Fruit fly (Drosophila melanogaster) whole organism, embryonic: ENCODE data around the gene Bili.

Source experiments
- CG10462 ChIP-seq: fragments of 200-800 bp; sonication (Bioruptor generic); optimal IDR thresholded peaks from 2 replicates; lab custom pipeline; 2016; ENCODE audit warnings: missing biosample characterization, missing genetic modification characterization
- CG10654 ChIP-seq: fragments of 200-800 bp; sonication (Bioruptor generic); optimal IDR thresholded peaks from 2 replicates; lab custom pipeline; 2016; ENCODE audit warnings: missing biosample characterization, missing genetic modification characterization
- CG11456 ChIP-seq: fragments of 200-800 bp; sonication (Bioruptor generic); IDR thresholded peaks from 3 replicates; pipeline ENCODE4 v1.3.6; 2022; ENCODE audit warnings: missing biosample characterization, missing genetic modification characterization
- CG11695 ChIP-seq: fragments of 200-800 bp; sonication (Bioruptor generic); IDR thresholded peaks from 3 replicates; pipeline ENCODE4 v1.3.6; 2022; ENCODE audit warnings: missing biosample characterization, missing genetic modification characterization
- CG12155 ChIP-seq: fragments of 200-800 bp; sonication (Bioruptor generic); optimal IDR thresholded peaks from 3 replicates; lab custom pipeline; 2016; ENCODE audit warnings: missing biosample characterization, missing genetic modification characterization
- CG15479 ChIP-seq: fragments of 200-800 bp; sonication (Bioruptor generic); optimal IDR thresholded peaks from 3 replicates; lab custom pipeline; 2019; ENCODE audit warnings: missing biosample characterization, mild to moderate bottlenecking, missing genetic modification characterization, moderate library complexity
- CG3163 ChIP-seq: fragments of 200-800 bp; sonication (Bioruptor generic); optimal IDR thresholded peaks from 3 replicates; lab custom pipeline; 2016; ENCODE audit warnings: missing biosample characterization, missing genetic modification characterization
- CG34224 ChIP-seq: fragments of 200-800 bp; sonication (Bioruptor generic); IDR thresholded peaks from 3 replicates; pipeline ENCODE4 v1.3.6; 2022; ENCODE audit warnings: missing biosample characterization, missing genetic modification characterization; ENCODE audit not compliant: partially characterized antibody
- CG4730 ChIP-seq: fragments of 200-800 bp; sonication (Bioruptor generic); IDR thresholded peaks from 2 replicates; pipeline ENCODE4 v1.3.6; 2022; ENCODE audit warnings: missing biosample characterization, missing genetic modification characterization
- CG5245 ChIP-seq: fragments of 200-800 bp; sonication (Bioruptor generic); optimal IDR thresholded peaks from 3 replicates; lab custom pipeline; 2016; ENCODE audit warnings: missing biosample characterization, missing genetic modification characterization
- CG6683 ChIP-seq: fragments of 200-800 bp; sonication (Bioruptor generic); optimal IDR thresholded peaks from 2 replicates; lab custom pipeline; 2017; ENCODE audit warnings: missing biosample characterization, mild to moderate bottlenecking, missing genetic modification characterization, missing genetic modification reagents
- CG6765 ChIP-seq: fragments of 200-800 bp; sonication (Bioruptor generic); optimal IDR thresholded peaks from 3 replicates; lab custom pipeline; 2017; ENCODE audit warnings: missing biosample characterization, mild to moderate bottlenecking, missing genetic modification characterization
- CG7271 ChIP-seq: fragments of 200-800 bp; sonication (Bioruptor generic); optimal IDR thresholded peaks from 2 replicates; lab custom pipeline; 2018; ENCODE audit warnings: missing biosample characterization, mild to moderate bottlenecking, missing genetic modification characterization, moderate library complexity
- CG9727 ChIP-seq: fragments of 200-800 bp; sonication (Bioruptor generic); optimal IDR thresholded peaks from 3 replicates; lab custom pipeline; 2017; ENCODE audit warnings: missing biosample characterization, mild to moderate bottlenecking, missing genetic modification characterization
- CkIIα-i1 ChIP-seq: fragments of 200-800 bp; sonication (Bioruptor generic); IDR thresholded peaks from 2 replicates; pipeline ENCODE4 v1.3.6; 2022; ENCODE audit warnings: missing biosample characterization, missing genetic modification characterization
- D ChIP-seq, 2 experiments: fragments of 200-800 bp in 1 of 2; fragments of >200 bp in 1 of 2; sonication (Bioruptor generic) in 1 of 2; optimal IDR thresholded peaks; 2 replicates in 1 of 2; 3 replicates in 1 of 2; lab custom pipeline; 2017; ENCODE audit warnings: mild to moderate bottlenecking in 1 of 2, missing biosample characterization in 1 of 2, missing genetic modification characterization in 1 of 2, missing genetic modification reagents in 1 of 2
- Deaf1 ChIP-seq: fragments of 200-800 bp; optimal IDR thresholded peaks from 3 replicates; lab custom pipeline; 2019; ENCODE audit warnings: missing biosample characterization, mild to moderate bottlenecking, missing genetic modification characterization, moderate library complexity
- Doc2 ChIP-seq: fragments of 200-800 bp; sonication (Bioruptor generic); IDR thresholded peaks from 2 replicates; pipeline ENCODE4 v1.3.6; 2022; ENCODE audit warnings: missing biosample characterization, missing genetic modification characterization
- Dref ChIP-seq: fragments of 200-800 bp; sonication (Bioruptor generic); IDR thresholded peaks from 2 replicates; pipeline ENCODE4 v1.3.6; 2022; ENCODE audit warnings: missing biosample characterization, missing genetic modification characterization
- E2f2 ChIP-seq: fragments of 200-800 bp; sonication (Bioruptor generic); IDR thresholded peaks from 2 replicates; pipeline ENCODE4 v1.3.6; 2022; ENCODE audit warnings: missing biosample characterization, missing genetic modification characterization
- Kr ChIP-seq: fragments of 200-800 bp; sonication (Bioruptor generic); optimal IDR thresholded peaks from 2 replicates; lab custom pipeline; 2017; ENCODE audit warnings: missing biosample characterization, mild to moderate bottlenecking, missing genetic modification characterization
- MESR4 ChIP-seq: fragments of 200-800 bp; sonication (Bioruptor generic); optimal IDR thresholded peaks from 2 replicates; lab custom pipeline; 2018; ENCODE audit warnings: missing biosample characterization, mild to moderate bottlenecking, missing genetic modification characterization, moderate library complexity
- NK7.1 ChIP-seq: fragments of 200-800 bp; sonication (Bioruptor generic); optimal IDR thresholded peaks from 3 replicates; lab custom pipeline; 2016; ENCODE audit warnings: missing biosample characterization, missing genetic modification characterization
- Nf-YC ChIP-seq: fragments of 200-800 bp; optimal IDR thresholded peaks from 3 replicates; lab custom pipeline; 2019; ENCODE audit warnings: missing biosample characterization, mild to moderate bottlenecking, missing genetic modification characterization, moderate library complexity
- Side ChIP-seq: fragments of 200-800 bp; sonication (Bioruptor generic); optimal IDR thresholded peaks from 2 replicates; lab custom pipeline; 2016; ENCODE audit warnings: missing biosample characterization, missing genetic modification characterization
- Trl ChIP-seq, 3 experiments: fragments of >200 bp in 2 of 3; fragments of 200-800 bp in 1 of 3; sonication (Bioruptor generic) in 1 of 3; optimal IDR thresholded peaks; 2 replicates in 1 of 3; 3 replicates in 2 of 3; lab custom pipeline; 2016 to 2017; ENCODE audit warnings: missing biosample characterization in 1 of 3, missing genetic modification characterization in 1 of 3
- Xrp1 ChIP-seq: fragments of 200-800 bp; sonication (Bioruptor generic); IDR thresholded peaks from 2 replicates; pipeline ENCODE4 v1.3.6; 2022; ENCODE audit warnings: missing biosample characterization, missing genetic modification characterization
- abd-A ChIP-seq: fragments of 200-800 bp; sonication (Bioruptor generic); optimal IDR thresholded peaks from 3 replicates; lab custom pipeline; 2019; ENCODE audit warnings: missing biosample characterization, mild to moderate bottlenecking, missing genetic modification characterization, moderate library complexity
- ase ChIP-seq: fragments of 200-800 bp; sonication (Bioruptor generic); IDR thresholded peaks from 3 replicates; pipeline ENCODE4 v1.3.6; 2022; ENCODE audit warnings: missing biosample characterization, missing genetic modification characterization
- bsh ChIP-seq, 2 experiments: fragments of 200-800 bp; sonication (Bioruptor generic); optimal IDR thresholded peaks; 2 replicates each; lab custom pipeline; 2017 to 2018; ENCODE audit warnings: mild to moderate bottlenecking in 2 of 2, missing biosample characterization in 2 of 2, missing genetic modification characterization in 2 of 2, moderate library complexity in 1 of 2
- cad ChIP-seq: fragments of >200 bp; optimal IDR thresholded peaks from 2 replicates; lab custom pipeline; 2017; ENCODE audit warnings: missing biosample characterization, missing genetic modification characterization
- cg ChIP-seq: fragments of 200-800 bp; sonication (Bioruptor generic); optimal IDR thresholded peaks from 3 replicates; lab custom pipeline; 2019; ENCODE audit warnings: missing biosample characterization, mild to moderate bottlenecking, missing genetic modification characterization, moderate library complexity
- chm ChIP-seq: fragments of 200-800 bp; sonication (Bioruptor generic); IDR thresholded peaks from 2 replicates; pipeline ENCODE4 v1.3.6; 2022; ENCODE audit warnings: missing biosample characterization, missing genetic modification characterization
- danr ChIP-seq: fragments of 200-800 bp; sonication (Bioruptor generic); IDR thresholded peaks from 2 replicates; pipeline ENCODE4 v1.3.6; 2022; ENCODE audit warnings: missing biosample characterization, missing genetic modification characterization
- eve ChIP-seq, 2 experiments: fragments of >200 bp; optimal IDR thresholded peaks; 2 replicates each; lab custom pipeline; 2017; ENCODE audit warnings: missing biosample characterization in 2 of 2, missing genetic modification characterization in 2 of 2
- ewg ChIP-seq: fragments of 200-800 bp; sonication (Bioruptor generic); optimal IDR thresholded peaks from 3 replicates; lab custom pipeline; 2017; ENCODE audit warnings: mild to moderate bottlenecking, missing biosample characterization, missing genetic modification reagents, missing genetic modification characterization
- ken ChIP-seq: fragments of 200-800 bp; sonication (Bioruptor generic); IDR thresholded peaks from 3 replicates; pipeline ENCODE4 v1.3.6; 2022; ENCODE audit warnings: missing biosample characterization, missing genetic modification characterization
- nerfin-1 ChIP-seq: fragments of 200-800 bp; sonication (Bioruptor generic); optimal IDR thresholded peaks from 3 replicates; lab custom pipeline; 2019; ENCODE audit warnings: missing biosample characterization, mild to moderate bottlenecking, missing genetic modification characterization, moderate library complexity
- nom ChIP-seq: fragments of 200-800 bp; sonication (Bioruptor generic); optimal IDR thresholded peaks from 2 replicates; lab custom pipeline; 2017; ENCODE audit warnings: missing biosample characterization, missing genetic modification characterization, mild to moderate bottlenecking, moderate library complexity, missing genetic modification reagents
- phol ChIP-seq: fragments of 200-800 bp; sonication (Bioruptor generic); optimal IDR thresholded peaks from 3 replicates; lab custom pipeline; 2018; ENCODE audit warnings: missing biosample characterization, mild to moderate bottlenecking, missing genetic modification characterization, moderate library complexity
- ro ChIP-seq: fragments of 200-800 bp; sonication (Bioruptor generic); IDR thresholded peaks from 2 replicates; pipeline ENCODE4 v1.3.6; 2022; ENCODE audit warnings: missing biosample characterization, missing genetic modification characterization
- unpg ChIP-seq: fragments of 200-800 bp; sonication (Bioruptor generic); optimal IDR thresholded peaks from 3 replicates; lab custom pipeline; 2018; ENCODE audit warnings: missing biosample characterization, mild to moderate bottlenecking, missing genetic modification characterization, moderate library complexity
- wdn ChIP-seq: fragments of 200-800 bp; sonication (Bioruptor generic); IDR thresholded peaks from 2 replicates; pipeline ENCODE4 v1.3.6; 2022; ENCODE audit warnings: missing biosample characterization, missing genetic modification characterization
- yki ChIP-seq: fragments of >200 bp; optimal IDR thresholded peaks from 3 replicates; lab custom pipeline; 2018
- zen2 ChIP-seq: fragments of 200-800 bp; sonication (Bioruptor generic); IDR thresholded peaks from 3 replicates; pipeline ENCODE4 v1.3.6; 2022; ENCODE audit warnings: missing biosample characterization, missing genetic modification characterization; ENCODE audit not compliant: partially characterized antibody

Bili gene

dm6 chr3R:25127231-25127689 lies 3.8 kb upstream of the Bili start, which contains the start of the genes Mocs2A, Mocs2B and Clbn (continued):
- 0 out of 2 replicates have a peak, but pooled peaks have one; percentile 8 for TF ChIP-seq E2f2 (GFP tag; lab: Robert Waterston, UW)
- TF ChIP-seq MESR4 (GFP tag; lab: Kevin White, UChicago) = peak; percentile 70
- TF ChIP-seq nerfin-1 (tag; lab: Kevin White, UChicago) = peak; percentile 6
- TF ChIP-seq, all 482 proteins: peak for 61

- peak; percentile 22; the same call in 1 of the 3 replicates for TF ChIP-seq zen2 (GFP tag; lab: Robert Waterston, UW)
- TF ChIP-seq cg (GFP tag; lab: Kevin White, UChicago) = peak; percentile 72
- peak; percentile 6 for TF ChIP-seq nom (GFP tag; lab: Kevin White, UChicago)
- peak; percentile 6 for TF ChIP-seq nerfin-1 (tag; lab: Kevin White, UChicago)
- TF ChIP-seq NK7.1 (GFP tag; lab: Kevin White, UChicago) = no peak
- TF ChIP-seq CG34224 = no peak
- no peak for TF ChIP-seq CG9727
- peak; percentile 62 for TF ChIP-seq Kr
- TF ChIP-seq D (optimal IDR thresholded peaks at IDR 0.05; lab: Kevin White, UChicago) = peak; percentile 57
- TF ChIP-seq D (GFP tag; optimal IDR thresholded peaks at IDR 0.05; lab: Kevin White, UChicago) = no peak
- TF ChIP-seq CkIIα-i1 (GFP tag; lab: Robert Waterston, UW) = no peak
- no peak for TF ChIP-seq CG5245
- TF ChIP-seq CG4730 (GFP tag; lab: Robert Waterston, UW) = no peak
- TF ChIP-seq CG11456 (GFP tag; lab: Robert Waterston, UW) = no peak
- TF ChIP-seq Xrp1 (GFP tag; lab: Robert Waterston, UW) = no peak
- no peak for TF ChIP-seq CG10654 (GFP tag; lab: Kevin White, UChicago)
- no peak for TF ChIP-seq CG6765 (GFP tag; lab: Kevin White, UChicago)
- TF ChIP-seq CG3163 (GFP tag; lab: Kevin White, UChicago) = peak; percentile 63
- peak; percentile 95 for TF ChIP-seq Nf-YC (tag; lab: Kevin White, UChicago)
- peak in 1 of 2 experiments; percentile 50 for TF ChIP-seq bsh (GFP tag; optimal IDR thresholded peaks at IDR 0.05; lab: Kevin White, UChicago)
- no peak for TF ChIP-seq ro (GFP tag; lab: Robert Waterston, UW)
- TF ChIP-seq CG10462 = no peak
- TF ChIP-seq wdn = no peak
- no peak for TF ChIP-seq abd-A (tag; lab: Kevin White, UChicago)
- TF ChIP-seq danr (GFP tag; lab: Robert Waterston, UW) = 0 out of 2 replicates have a peak, but pooled peaks have one; percentile 10
- no peak for TF ChIP-seq CG7271
- 0 out of 3 replicates have a peak, but pooled peaks have one; percentile 16 for TF ChIP-seq ken (GFP tag; lab: Robert Waterston, UW)
- no peak for TF ChIP-seq Dref (GFP tag; lab: Robert Waterston, UW)
- TF ChIP-seq CG11695 (GFP tag; lab: Robert Waterston, UW) = no peak
- peak; percentile 16; the same call in 1 of the 2 replicates for TF ChIP-seq chm (GFP tag; lab: Robert Waterston, UW)
- no peak for TF ChIP-seq ewg (GFP tag; lab: Kevin White, UChicago)
- no peak for TF ChIP-seq CG12155 (GFP tag; lab: Kevin White, UChicago)
- TF ChIP-seq unpg = no peak
- TF ChIP-seq Side (GFP tag; lab: Kevin White, UChicago) = no peak
- TF ChIP-seq eve (GFP tag; optimal IDR thresholded peaks at IDR 0.05; lab: Kevin White, UChicago) = no peak
- TF ChIP-seq ase (GFP tag; lab: Robert Waterston, UW) = no peak
- TF ChIP-seq phol (tag; lab: Kevin White, UChicago) = no peak
- TF ChIP-seq CG15479 (GFP tag; lab: Kevin White, UChicago) = peak; percentile 61
- TF ChIP-seq Deaf1 (tag; lab: Kevin White, UChicago) = peak; percentile 92
- peak; percentile 53 for TF ChIP-seq yki
- no peak for TF ChIP-seq cad (GFP tag; lab: Kevin White, UChicago)
- TF ChIP-seq Trl (optimal IDR thresholded peaks at IDR 0.05; lab: Kevin White, UChicago) = peak; percentile 68 to 87
- TF ChIP-seq Trl (GFP tag; optimal IDR thresholded peaks at IDR 0.05; lab: Kevin White, UChicago) = no peak
- TF ChIP-seq CG6683 = no peak
- TF ChIP-seq Doc2 (GFP tag; lab: Robert Waterston, UW) = no peak
Observed at dm6 chr3R:25137565-25138367, 6.7 kb downstream of the Bili start, which contains the start of gene danr. Gene danr, plus strand, starts transcription at chr3R:25138072.
